Worm (Caenorhabditis elegans) whole organism, L4/young adult: Measurements from ENCODE around the gene fbxb-106.

Experiments used
- W03F9.2 ChIP-seq: fragments of 150-350 bp; optimal IDR thresholded peaks from 2 replicates; lab custom pipeline; 2014; ENCODE audit warnings: missing biosample characterization, missing genetic modification characterization
- him-1 ChIP-seq: sonication (generic microtip); optimal IDR thresholded peaks from 2 replicates; lab custom pipeline; 2016; ENCODE audit warnings: missing genotype, missing genetic modification reagents, missing genetic modification characterization, missing compliant biosample characterization

ce11 chrII:2739619-2740018 is 22.6 kb upstream of the fbxb-106 start, which contains the start of gene T05A8.6:
- TF ChIP-seq him-1 (tag; lab: Kevin White, UChicago) (no peak), W03F9.2 (tag; lab: Kevin White, UChicago) (no peak)
